Worm (Caenorhabditis elegans): ENCODE measurements around the gene fmi-1.

Gene fmi-1

DNA sequence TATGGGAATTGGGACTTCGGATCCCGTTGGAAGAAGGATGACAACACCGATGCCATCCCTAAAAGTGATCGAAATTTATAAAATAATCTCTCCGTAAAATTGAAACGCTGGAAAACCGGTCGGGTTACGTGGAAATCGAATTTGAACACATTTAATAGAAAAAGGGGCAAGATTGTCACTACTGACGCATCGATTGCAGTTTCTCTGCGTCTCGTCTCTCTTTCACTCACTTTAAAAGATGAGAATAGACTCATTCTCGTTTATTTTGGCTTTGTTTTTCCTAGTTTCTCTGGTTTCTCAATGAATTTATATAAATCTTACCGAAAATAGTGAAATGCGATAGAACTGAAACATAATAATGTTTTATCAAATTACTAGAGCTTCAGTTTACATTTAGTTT, 22.8 kb downstream of the fmi-1 start, which contains the start of gene scyl-1 (continued):
- TF ChIP-seq mes-2 (tag; optimal IDR thresholded peaks at IDR 0.05; ENCODE audit: poor library complexity, severe bottlenecking), result peak; percentile 89

DNA sequence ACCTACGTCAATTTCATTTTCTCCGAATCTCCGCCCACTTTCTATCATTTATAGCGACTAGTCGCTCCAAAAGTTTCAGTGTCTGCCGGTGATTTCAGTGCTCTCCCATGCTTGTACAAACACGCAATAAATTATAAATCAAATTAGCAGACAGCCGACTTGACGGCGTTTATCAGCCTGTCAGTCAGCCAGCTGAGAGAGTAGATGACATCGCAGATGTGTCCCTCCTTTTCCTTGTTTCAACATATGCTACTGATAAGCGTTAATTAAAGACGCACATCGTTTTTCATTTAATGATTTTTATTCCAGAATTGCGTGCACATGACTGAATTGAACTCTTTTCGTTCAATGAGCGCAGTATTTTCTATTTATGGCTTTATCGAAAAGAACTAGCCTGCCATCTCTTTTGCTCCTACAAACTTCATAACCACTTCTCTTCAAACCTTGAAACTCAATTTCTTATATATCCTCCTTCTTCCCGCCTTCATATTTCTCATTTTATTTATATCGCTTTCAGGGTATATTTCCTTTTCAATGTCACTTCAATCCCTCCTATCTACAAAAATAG, 24.4 kb downstream of the fmi-1 start, which contains the start of gene lap-2:
Gene lap-2 (plus strand): TSS at position 518 of the 568 bp plus-strand sequence.
- peak; percentile 68 for TF ChIP-seq nhr-28 (tag; optimal IDR thresholded peaks at IDR 0.05)
- TF ChIP-seq ceh-32 (tag; optimal IDR thresholded peaks at IDR 0.05; ENCODE audit: poor library complexity), result no peak
- TF ChIP-seq mep-1 (tag; optimal IDR thresholded peaks at IDR 0.05), result no peak
- TF ChIP-seq rbr-2 (tag; optimal IDR thresholded peaks at IDR 0.05), result no peak
- TF ChIP-seq nhr-41 (GFP tag; IDR thresholded peaks at IDR 0.05), result 0 out of 2 replicates have a peak, but pooled peaks have one; percentile 13
- peak; percentile 93 for TF ChIP-seq ceh-20 (GFP tag; IDR thresholded peaks at IDR 0.05)
- peak; percentile 97 for TF ChIP-seq php-3 (GFP tag; IDR thresholded peaks at IDR 0.05)
- peak; percentile 65 for TF ChIP-seq nhr-48 (tag; optimal IDR thresholded peaks at IDR 0.05)
- TF ChIP-seq hif-1 (tag; optimal IDR thresholded peaks at IDR 0.05), result peak in 1 of 2 experiments; percentile 32
- TF ChIP-seq tag-97 (GFP tag; IDR thresholded peaks at IDR 0.05), result no peak
- TF ChIP-seq lsy-2 (tag; optimal IDR thresholded peaks at IDR 0.05), result peak in 1 of 2 experiments; percentile 13
- peak; percentile 54 for TF ChIP-seq nhr-77 (tag; optimal IDR thresholded peaks at IDR 0.05)
- peak; percentile 68 for TF ChIP-seq mxl-3 (GFP tag; optimal IDR thresholded peaks at IDR 0.05)
- TF ChIP-seq hlh-11 (tag; optimal IDR thresholded peaks at IDR 0.05), result peak; percentile 90
- peak; percentile 75 for TF ChIP-seq nhr-102 (tag; optimal IDR thresholded peaks at IDR 0.05)
- TF ChIP-seq dve-1 (tag; optimal IDR thresholded peaks at IDR 0.05; ENCODE audit: insufficient read depth), result peak; percentile 85
- TF ChIP-seq mes-2 (tag; optimal IDR thresholded peaks at IDR 0.05; ENCODE audit: poor library complexity, severe bottlenecking), result peak; percentile 18
- TF ChIP-seq unc-39 (tag; optimal IDR thresholded peaks at IDR 0.05), result no peak
- TF ChIP-seq lin-38 (GFP tag; IDR thresholded peaks at IDR 0.05), result no peak; the same call in 1 of the 2 replicates
- TF ChIP-seq aha-1 (tag), result peak; percentile 25
- TF ChIP-seq spr-3 (GFP tag; optimal IDR thresholded peaks at IDR 0.05), result no peak
- no peak for TF ChIP-seq madf-5 (GFP tag; IDR thresholded peaks at IDR 0.05)
- no peak for TF ChIP-seq lim-7 (GFP tag; IDR thresholded peaks at IDR 0.05)
- TF ChIP-seq nhr-6 (tag; optimal IDR thresholded peaks at IDR 0.05), result peak; percentile 23
- TF ChIP-seq F44E2.7 (GFP tag; IDR thresholded peaks at IDR 0.05), result no peak
- TF ChIP-seq daf-16 (GFP tag; optimal IDR thresholded peaks at IDR 0.05), result peak in 1 of 2 experiments; percentile 47
- TF ChIP-seq daf-16 (tag; optimal IDR thresholded peaks at IDR 0.05), result peak; percentile 52
- no peak for TF ChIP-seq daf-19 (GFP tag; conservative IDR thresholded peaks at IDR 0.05)
- peak; percentile 69 for TF ChIP-seq lin-13 (GFP tag; optimal IDR thresholded peaks at IDR 0.05)
- peak; percentile 63 for TF ChIP-seq pqm-1 (tag; optimal IDR thresholded peaks at IDR 0.05)
- TF ChIP-seq mdt-29 (GFP tag; IDR thresholded peaks at IDR 0.05), result 0 out of 2 replicates have a peak, but pooled peaks have one; percentile 44
- TF ChIP-seq hlh-30 (tag; optimal IDR thresholded peaks at IDR 0.05; ENCODE audit: insufficient read depth), result peak; percentile 39
- TF ChIP-seq saeg-2 (GFP tag; IDR thresholded peaks at IDR 0.05), result no peak
- peak; percentile 96 for TF ChIP-seq tra-1 (GFP tag; IDR thresholded peaks at IDR 0.05)
- TF ChIP-seq unc-62 (GFP tag; optimal IDR thresholded peaks at IDR 0.05 in 1 of 2), result peak in 1 of 2 experiments; percentile 32
- no peak for TF ChIP-seq unc-62 (tag; optimal IDR thresholded peaks at IDR 0.05)
- TF ChIP-seq dmd-6 (GFP tag; IDR thresholded peaks at IDR 0.05), result peak; percentile 98

DNA sequence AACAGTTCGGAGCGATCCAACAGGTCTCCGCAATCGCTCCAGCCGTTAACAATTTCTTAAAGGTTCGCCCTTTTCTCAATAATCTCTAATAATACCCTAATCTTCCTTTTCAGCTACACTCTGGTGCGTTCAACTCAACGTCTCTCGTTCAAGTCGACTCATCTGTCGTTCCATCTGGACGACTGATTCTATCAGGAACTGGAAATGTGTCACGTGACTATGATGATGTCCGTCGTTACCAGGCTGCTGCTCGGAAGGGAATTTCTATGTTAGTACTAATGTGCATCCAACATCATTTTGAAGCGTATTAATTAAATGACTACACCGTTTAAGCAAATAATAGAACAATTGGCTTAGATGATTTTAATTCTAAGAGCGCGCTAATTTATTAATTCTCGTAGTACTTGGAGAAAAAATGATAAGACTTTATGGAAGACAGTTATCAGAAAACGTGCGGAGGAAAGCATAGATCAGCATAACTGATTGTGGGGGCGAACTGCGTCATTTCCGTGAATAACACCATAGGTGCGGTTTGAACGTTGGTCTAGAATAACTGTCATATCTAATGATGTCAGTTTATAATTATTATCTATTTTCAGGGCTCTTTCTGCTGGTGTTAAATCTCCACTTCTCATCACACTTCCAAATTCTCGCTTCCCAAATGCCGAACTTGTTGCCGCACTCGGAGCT, 25.1 kb downstream of the fmi-1 start:
- no peak for TF ChIP-seq unc-39 (tag; optimal IDR thresholded peaks at IDR 0.05)
- TF ChIP-seq spr-1 (tag; optimal IDR thresholded peaks at IDR 0.05), result no peak
- no peak for TF ChIP-seq tag-97 (GFP tag; IDR thresholded peaks at IDR 0.05)
- no peak for TF ChIP-seq unc-130 (GFP tag; optimal IDR thresholded peaks at IDR 0.05)
- no peak for TF ChIP-seq Y5F2A.4 (GFP tag; optimal IDR thresholded peaks at IDR 0.05)
- 0 out of 2 replicates have a peak, but pooled peaks have one; percentile 13 for TF ChIP-seq D1046.2 (GFP tag; IDR thresholded peaks at IDR 0.05)
- no peak for TF ChIP-seq daf-8 (GFP tag; IDR thresholded peaks at IDR 0.05)
- no peak for TF ChIP-seq ztf-7 (tag; optimal IDR thresholded peaks at IDR 0.05)
- TF ChIP-seq sdz-12 (GFP tag; optimal IDR thresholded peaks at IDR 0.05), result no peak
- no peak for TF ChIP-seq lin-13 (GFP tag; optimal IDR thresholded peaks at IDR 0.05)
- no peak for TF ChIP-seq mxl-2 (GFP tag; conservative IDR thresholded peaks at IDR 0.05)
- no peak for TF ChIP-seq ceh-28 (tag; optimal IDR thresholded peaks at IDR 0.05)
- TF ChIP-seq gei-8 (GFP tag; optimal IDR thresholded peaks at IDR 0.05), result no peak
- no peak for TF ChIP-seq saeg-2 (GFP tag; IDR thresholded peaks at IDR 0.05)
- peak; percentile 17 for TF ChIP-seq pqm-1 (tag; optimal IDR thresholded peaks at IDR 0.05)
- TF ChIP-seq dve-1 (tag; optimal IDR thresholded peaks at IDR 0.05; ENCODE audit: insufficient read depth), result peak; percentile 26
- TF ChIP-seq mes-2 (tag; optimal IDR thresholded peaks at IDR 0.05; ENCODE audit: poor library complexity, severe bottlenecking), result no peak
